Fruit fly (Drosophila melanogaster): Measurements from ENCODE around the gene pigeon.

Gene pigeon

dm6 chr2L:19196443-19197044 lies 10.7 kb downstream of the pigeon start (continued):
- TF ChIP-seq CG18764 (GFP tag; optimal IDR thresholded peaks at IDR 0.05) = peak; percentile 22
- TF ChIP-seq CG7372 (GFP tag; IDR thresholded peaks at IDR 0.05) = peak; percentile 25; the same call in 1 of the 2 replicates
- TF ChIP-seq CG12769 (tag; optimal IDR thresholded peaks at IDR 0.05) = peak; percentile 9
- no peak for TF ChIP-seq Tbp (GFP tag; optimal IDR thresholded peaks at IDR 0.05)
- TF ChIP-seq peb (GFP tag; IDR thresholded peaks at IDR 0.05) = peak; percentile 69
- peak; percentile 53 for TF ChIP-seq CG3407 (GFP tag; optimal IDR thresholded peaks at IDR 0.05)
- TF ChIP-seq Awh (GFP tag; IDR thresholded peaks at IDR 0.05) = peak; percentile 80
- peak; percentile 55 for TF ChIP-seq H2.0 (GFP tag; IDR thresholded peaks at IDR 0.05)
- peak; percentile 79 for TF ChIP-seq CG10959 (GFP tag; IDR thresholded peaks at IDR 0.05)
- peak; percentile 52 for TF ChIP-seq slp2 (GFP tag; optimal IDR thresholded peaks at IDR 0.05)
- TF ChIP-seq pros (GFP tag; optimal IDR thresholded peaks at IDR 0.05) = peak; percentile 92
- TF ChIP-seq her (GFP tag; optimal IDR thresholded peaks at IDR 0.05) = no peak
- peak; percentile 59 for TF ChIP-seq croc (GFP tag; conservative IDR thresholded peaks at IDR 0.05)
- TF ChIP-seq CG3995 (GFP tag; optimal IDR thresholded peaks at IDR 0.05) = no peak
- no peak for TF ChIP-seq kni (GFP tag; optimal IDR thresholded peaks at IDR 0.05)
- peak; percentile 41 for TF ChIP-seq ewg (GFP tag; optimal IDR thresholded peaks at IDR 0.05)
- peak; percentile 32 for TF ChIP-seq Abd-B (GFP tag; optimal IDR thresholded peaks at IDR 0.05)
- TF ChIP-seq MTF-1 (GFP tag; optimal IDR thresholded peaks at IDR 0.05; ENCODE audit: borderline replicate concordance) = no peak
- TF ChIP-seq CG11504 (tag; optimal IDR thresholded peaks at IDR 0.05) = peak; percentile 62
- TF ChIP-seq Side (GFP tag; optimal IDR thresholded peaks at IDR 0.05) = peak; percentile 31
- no peak for TF ChIP-seq CG31388 (GFP tag; optimal IDR thresholded peaks at IDR 0.05)
- TF ChIP-seq zfh2 (GFP tag; optimal IDR thresholded peaks at IDR 0.05) = no peak
- peak; percentile 58 for TF ChIP-seq Blimp-1 (GFP tag; optimal IDR thresholded peaks at IDR 0.05)
- TF ChIP-seq CG11695 (GFP tag; IDR thresholded peaks at IDR 0.05) = 0 out of 3 replicates have a peak, but pooled peaks have one; percentile 42
- TF ChIP-seq Meics (GFP tag; optimal IDR thresholded peaks at IDR 0.05) = peak; percentile 26
- no peak for TF ChIP-seq CG5953 (GFP tag; IDR thresholded peaks at IDR 0.05)
- peak; percentile 37 for TF ChIP-seq CG12942 (GFP tag; optimal IDR thresholded peaks at IDR 0.05)
- peak; percentile 69 for TF ChIP-seq CG8924 (tag; optimal IDR thresholded peaks at IDR 0.05)
- TF ChIP-seq Nf-YA (GFP tag; IDR thresholded peaks at IDR 0.05) = 0 out of 2 replicates have a peak, but pooled peaks have one; percentile 10
- peak; percentile 90 for TF ChIP-seq ci (GFP tag; IDR thresholded peaks at IDR 0.05)
- peak; percentile 15 for TF ChIP-seq NfI (GFP tag; optimal IDR thresholded peaks at IDR 0.05)
- peak; percentile 13 for TF ChIP-seq CG15514 (GFP tag; optimal IDR thresholded peaks at IDR 0.05)
- TF ChIP-seq sens (GFP tag) = peak; percentile 95
- peak; percentile 76 for TF ChIP-seq CG4404 (GFP tag; IDR thresholded peaks at IDR 0.05)
- peak; percentile 22 for TF ChIP-seq CG6683 (GFP tag; optimal IDR thresholded peaks at IDR 0.05)
- peak; percentile 60 for TF ChIP-seq az2 (GFP tag; optimal IDR thresholded peaks at IDR 0.05)
- TF ChIP-seq CG10979 (tag; optimal IDR thresholded peaks at IDR 0.05) = peak; percentile 76
- TF ChIP-seq CG6813 (GFP tag; optimal IDR thresholded peaks at IDR 0.05) = peak; percentile 61
- no peak for TF ChIP-seq CG13296 (GFP tag; optimal IDR thresholded peaks at IDR 0.05)
- peak; percentile 33 for TF ChIP-seq CG11723 (GFP tag; optimal IDR thresholded peaks at IDR 0.05)
- TF ChIP-seq CG9215 (GFP tag; IDR thresholded peaks at IDR 0.05) = peak; percentile 18; the same call in 1 of the 2 replicates
- 0 out of 3 replicates have a peak, but pooled peaks have one; percentile 18 for TF ChIP-seq CG2199 (GFP tag; IDR thresholded peaks at IDR 0.05)
- peak; percentile 44 for TF ChIP-seq PHDP (tag; optimal IDR thresholded peaks at IDR 0.05)
- TF ChIP-seq Atf6 (GFP tag; IDR thresholded peaks at IDR 0.05) = peak; percentile 22; the same call in 1 of the 2 replicates
- peak; percentile 35 for TF ChIP-seq jumu (GFP tag; optimal IDR thresholded peaks at IDR 0.05)
- TF ChIP-seq CG4730 (GFP tag; IDR thresholded peaks at IDR 0.05) = 0 out of 2 replicates have a peak, but pooled peaks have one; percentile 43
- peak; percentile 46 for TF ChIP-seq pum (GFP tag; optimal IDR thresholded peaks at IDR 0.05)
- TF ChIP-seq CG2120 (GFP tag; optimal IDR thresholded peaks at IDR 0.05) = no peak
- peak; percentile 34 for TF ChIP-seq pnt (GFP tag; optimal IDR thresholded peaks at IDR 0.05)
- TF ChIP-seq chm (GFP tag; IDR thresholded peaks at IDR 0.05) = peak; percentile 77
